Worm (Caenorhabditis elegans) whole organism, L1 larva: ENCODE results near the gene C45G9.6.

Source experiments
- C04F5.9 ChIP-seq: sonication (generic microtip); optimal IDR thresholded peaks from 2 replicates; lab custom pipeline; 2016; ENCODE audit warnings: missing genetic modification characterization, missing compliant biosample characterization
- C16A3.4 ChIP-seq: fragments of 150-350 bp; optimal IDR thresholded peaks from 2 replicates; lab custom pipeline; 2014; ENCODE audit warnings: missing biosample characterization, missing genetic modification characterization
- ama-1 ChIP-seq: fragments of 150-350 bp; optimal IDR thresholded peaks from 2 replicates; lab custom pipeline; 2014
- blmp-1 ChIP-seq: fragments of 150-350 bp; optimal IDR thresholded peaks from 2 replicates; lab custom pipeline; 2014; ENCODE audit warnings: missing biosample characterization, missing genetic modification characterization
- ceh-82 ChIP-seq, 3 experiments: fragments of 150-350 bp in 1 of 3; sonication (generic microtip) in 2 of 3; optimal IDR thresholded peaks; 2 replicates each; lab custom pipeline; 2014 to 2017; ENCODE audit warnings: missing biosample characterization in 3 of 3, missing genetic modification characterization in 3 of 3
- ceh-88 ChIP-seq: fragments of 200-800 bp; sonication (Bioruptor generic); IDR thresholded peaks from 2 replicates; pipeline ENCODE4 v1.3.6; 2022; ENCODE audit warnings: missing genetic modification characterization, missing compliant biosample characterization
- efl-1 ChIP-seq, 4 experiments: fragments of 150-350 bp; optimal IDR thresholded peaks in 3 of 4; peaks in 1 of 4; 1 replicate in 1 of 4; 2 replicates in 3 of 4; lab custom pipeline; 2014; ENCODE audit warnings: missing biosample characterization in 2 of 4, missing genetic modification characterization in 2 of 4, missing genetic modification reagents in 2 of 4
- efl-3 ChIP-seq: fragments of 200-800 bp; sonication (Bioruptor generic); optimal IDR thresholded peaks from 2 replicates; lab custom pipeline; 2018; ENCODE audit warnings: mild to moderate bottlenecking, missing genetic modification characterization, missing compliant biosample characterization
- egl-13 ChIP-seq: sonication (generic microtip); optimal IDR thresholded peaks from 2 replicates; lab custom pipeline; 2016; ENCODE audit warnings: missing genotype, missing genetic modification reagents, missing genetic modification characterization, missing compliant biosample characterization
- egl-27 ChIP-seq, 2 experiments: fragments of 150-350 bp in 1 of 2; sonication (generic microtip); optimal IDR thresholded peaks; 3 replicates each; lab custom pipeline; 2017 to 2018; ENCODE audit warnings: missing biosample characterization in 2 of 2, missing genetic modification characterization in 2 of 2, missing genetic modification reagents in 2 of 2
- elt-2 ChIP-seq: sonication (generic microtip); optimal IDR thresholded peaks from 2 replicates; lab custom pipeline; 2016; ENCODE audit warnings: missing genetic modification characterization, mild to moderate bottlenecking, inconsistent platforms, missing compliant biosample characterization, missing genetic modification reagents
- elt-3 ChIP-seq, 6 experiments: fragments of 150-350 bp in 1 of 6; sonication (generic microtip); optimal IDR thresholded peaks; 2 replicates each; lab custom pipeline; 2017 to 2018; ENCODE audit warnings: missing biosample characterization in 6 of 6, missing genetic modification characterization in 6 of 6, inconsistent platforms in 1 of 6
- fkh-4 ChIP-seq: sonication (generic microtip); optimal IDR thresholded peaks from 2 replicates; lab custom pipeline; 2016; ENCODE audit warnings: missing compliant biosample characterization, missing genetic modification characterization, borderline replicate concordance
- fkh-8 ChIP-seq: sonication (generic microtip); optimal IDR thresholded peaks from 2 replicates; lab custom pipeline; 2016; ENCODE audit warnings: mild to moderate bottlenecking, missing genetic modification characterization, missing compliant biosample characterization
- grh-1 ChIP-seq: fragments of 200-800 bp; sonication (Bioruptor generic); IDR thresholded peaks from 2 replicates; pipeline ENCODE4 v1.3.6; 2022; ENCODE audit warnings: missing genetic modification reagents, missing genetic modification characterization, missing compliant biosample characterization
- irx-1 ChIP-seq: sonication (generic microtip); optimal IDR thresholded peaks from 2 replicates; lab custom pipeline; 2016; ENCODE audit warnings: missing genetic modification characterization, missing compliant biosample characterization
- jun-1 ChIP-seq: fragments of 150-350 bp; optimal IDR thresholded peaks from 2 replicates; lab custom pipeline; 2014; ENCODE audit warnings: missing biosample characterization, missing genetic modification reagents, missing genetic modification characterization
- lin-13 ChIP-seq: fragments of 150-350 bp; optimal IDR thresholded peaks from 2 replicates; lab custom pipeline; 2014; ENCODE audit warnings: missing biosample characterization, missing genetic modification reagents, missing genetic modification characterization
- lin-14 ChIP-seq: fragments of 200-800 bp; sonication (Bioruptor generic); optimal IDR thresholded peaks from 2 replicates; lab custom pipeline; 2018; ENCODE audit warnings: mild to moderate bottlenecking, missing genetic modification characterization, moderate library complexity, missing compliant biosample characterization
- lin-15B ChIP-seq: fragments of 150-350 bp; sonication (generic microtip); optimal IDR thresholded peaks from 3 replicates; lab custom pipeline; 2014; ENCODE audit warnings: missing biosample characterization, missing genetic modification characterization
- lin-35 ChIP-seq, 2 experiments: fragments of 150-350 bp; optimal IDR thresholded peaks; 2 replicates each; lab custom pipeline; 2014; ENCODE audit warnings: missing biosample characterization in 2 of 2, missing genetic modification characterization in 2 of 2, missing genetic modification reagents in 2 of 2
- lin-39 ChIP-seq: fragments of 150-350 bp; optimal IDR thresholded peaks from 2 replicates; lab custom pipeline; 2014; ENCODE audit warnings: missing biosample characterization, missing genetic modification reagents, missing genetic modification characterization
- lsy-2 ChIP-seq, 2 experiments: fragments of 150-350 bp; optimal IDR thresholded peaks; 2 replicates each; lab custom pipeline; 2014; ENCODE audit warnings: missing biosample characterization in 2 of 2, missing genetic modification characterization in 2 of 2
- mdl-1 ChIP-seq, 2 experiments: fragments of 150-350 bp; optimal IDR thresholded peaks; 2 replicates each; lab custom pipeline; 2014 to 2017; ENCODE audit warnings: missing biosample characterization in 2 of 2, missing genetic modification characterization in 2 of 2, inconsistent platforms in 1 of 2
- mep-1 ChIP-seq: fragments of 150-350 bp; optimal IDR thresholded peaks from 2 replicates; lab custom pipeline; 2014; ENCODE audit warnings: missing biosample characterization, missing genetic modification characterization
- nhr-11 ChIP-seq: fragments of 150-350 bp; optimal IDR thresholded peaks from 2 replicates; lab custom pipeline; 2014; ENCODE audit warnings: missing biosample characterization, missing genetic modification characterization
- nhr-19 ChIP-seq: fragments of 200-800 bp; sonication (Bioruptor generic); conservative IDR thresholded peaks from 2 replicates; pipeline ENCODE4 v1.3.6; 2022; ENCODE audit warnings: missing genetic modification characterization, missing compliant biosample characterization
- nhr-20 ChIP-seq: sonication (generic microtip); optimal IDR thresholded peaks from 2 replicates; lab custom pipeline; 2016; ENCODE audit warnings: mild to moderate bottlenecking, missing genetic modification characterization, missing compliant biosample characterization
- nhr-47 ChIP-seq: sonication (generic microtip); optimal IDR thresholded peaks from 2 replicates; lab custom pipeline; 2016; ENCODE audit warnings: mild to moderate bottlenecking, missing genetic modification characterization, moderate library complexity, missing compliant biosample characterization
- nhr-71 ChIP-seq: sonication (generic microtip); optimal IDR thresholded peaks from 2 replicates; lab custom pipeline; 2016; ENCODE audit warnings: mild to moderate bottlenecking, missing genetic modification characterization, moderate library complexity, missing compliant biosample characterization
- nhr-76 ChIP-seq: sonication (generic microtip); optimal IDR thresholded peaks from 2 replicates; lab custom pipeline; 2017; ENCODE audit warnings: missing biosample characterization, missing genetic modification characterization
- nhr-77 ChIP-seq: fragments of 150-350 bp; optimal IDR thresholded peaks from 2 replicates; lab custom pipeline; 2014; ENCODE audit warnings: missing biosample characterization, missing genetic modification characterization
- nhr-84 ChIP-seq: sonication (generic microtip); optimal IDR thresholded peaks from 2 replicates; lab custom pipeline; 2017; ENCODE audit warnings: missing biosample characterization, missing genetic modification characterization
- nhr-85 ChIP-seq: sonication (generic microtip); peaks from one replicate; lab custom pipeline; 2016; ENCODE audit warnings: missing genetic modification characterization, inconsistent platforms, missing compliant biosample characterization
- nhr-90 ChIP-seq: sonication (generic microtip); optimal IDR thresholded peaks from 2 replicates; lab custom pipeline; 2016; ENCODE audit warnings: mild to moderate bottlenecking, missing genetic modification characterization, missing compliant biosample characterization; ENCODE audit not compliant: poor library complexity
- pax-3 ChIP-seq: fragments of 200-800 bp; sonication (Bioruptor generic); optimal IDR thresholded peaks from 2 replicates; lab custom pipeline; 2018; ENCODE audit warnings: mild to moderate bottlenecking, missing genetic modification characterization, moderate library complexity, missing compliant biosample characterization
- rnt-1 ChIP-seq: sonication (generic microtip); optimal IDR thresholded peaks from 2 replicates; lab custom pipeline; 2016; ENCODE audit warnings: mild to moderate bottlenecking, missing genetic modification characterization, moderate library complexity, missing compliant biosample characterization
- skn-1 ChIP-seq: fragments of 150-350 bp; optimal IDR thresholded peaks from 2 replicates; lab custom pipeline; 2014; ENCODE audit warnings: missing biosample characterization, missing genetic modification characterization
- snpc-4 ChIP-seq: fragments of 150-350 bp; optimal IDR thresholded peaks from 2 replicates; lab custom pipeline; 2014; ENCODE audit warnings: missing biosample characterization, missing genetic modification characterization
- snu-23 ChIP-seq: sonication (generic microtip); optimal IDR thresholded peaks from 2 replicates; lab custom pipeline; 2016; ENCODE audit warnings: missing genetic modification characterization, missing compliant biosample characterization
- sptf-1 ChIP-seq: fragments of 150-350 bp; optimal IDR thresholded peaks from 2 replicates; lab custom pipeline; 2014; ENCODE audit warnings: missing biosample characterization, missing genetic modification characterization
- sup-37 ChIP-seq: fragments of 200-800 bp; sonication (Bioruptor generic); optimal IDR thresholded peaks from 2 replicates; lab custom pipeline; 2018; ENCODE audit warnings: mild to moderate bottlenecking, missing genetic modification characterization, missing compliant biosample characterization
- swsn-7 ChIP-seq: sonication (generic microtip); optimal IDR thresholded peaks from 2 replicates; lab custom pipeline; 2016; ENCODE audit warnings: missing genetic modification characterization, missing compliant biosample characterization
- tbx-2 ChIP-seq: sonication (generic microtip); optimal IDR thresholded peaks from 2 replicates; lab custom pipeline; 2016; ENCODE audit warnings: missing genetic modification characterization, missing compliant biosample characterization
- tlp-1 ChIP-seq: fragments of 150-350 bp; optimal IDR thresholded peaks from 2 replicates; lab custom pipeline; 2014; ENCODE audit warnings: missing biosample characterization, missing genetic modification characterization
- unc-130 ChIP-seq: fragments of 150-350 bp; optimal IDR thresholded peaks from 2 replicates; lab custom pipeline; 2017; ENCODE audit warnings: missing biosample characterization, missing genetic modification characterization, inconsistent platforms
- xbp-1 ChIP-seq: sonication (generic microtip); optimal IDR thresholded peaks from 2 replicates; lab custom pipeline; 2016; ENCODE audit warnings: missing genetic modification characterization, missing compliant biosample characterization
- ztf-4 ChIP-seq: fragments of 150-350 bp; optimal IDR thresholded peaks from 2 replicates; lab custom pipeline; 2014; ENCODE audit warnings: missing biosample characterization, missing genetic modification characterization

C45G9.6 gene

ce11 chrIII:5077150-5077814 is 41.0 kb downstream of the C45G9.6 start, which contains the start of gene alh-1 (continued):
- TF ChIP-seq nhr-20 (tag; lab: Kevin White, UChicago), result peak; percentile 57
- TF ChIP-seq ama-1 (lab: Kevin White, UChicago), result no peak
- no peak for TF ChIP-seq tlp-1
- TF ChIP-seq C16A3.4 (tag; lab: Kevin White, UChicago), result no peak
- TF ChIP-seq fkh-4 (tag; lab: Kevin White, UChicago), result no peak
- TF ChIP-seq sup-37 (GFP tag; lab: Kevin White, UChicago), result no peak
- TF ChIP-seq jun-1, result no peak
- no peak for TF ChIP-seq egl-27 (tag; optimal IDR thresholded peaks at IDR 0.05; lab: Kevin White, UChicago)
- TF ChIP-seq nhr-47 (tag; lab: Kevin White, UChicago), result no peak
- TF ChIP-seq rnt-1 (tag; lab: Kevin White, UChicago), result no peak
- TF ChIP-seq nhr-71 (tag; lab: Kevin White, UChicago), result peak; percentile 43
- peak; percentile 39 for TF ChIP-seq blmp-1 (tag; lab: Kevin White, UChicago)
- peak; percentile 48 for TF ChIP-seq elt-2 (tag; lab: Kevin White, UChicago)
- peak; percentile 49 for TF ChIP-seq nhr-19
- no peak for TF ChIP-seq lin-15B (tag; lab: Kevin White, UChicago)
- no peak for TF ChIP-seq nhr-90
- no peak for TF ChIP-seq ceh-88 (GFP tag; lab: Robert Waterston, UW)
- TF ChIP-seq sptf-1 (tag; lab: Kevin White, UChicago), result no peak
- no peak for TF ChIP-seq lin-13 (GFP tag; lab: Kevin White, UChicago)

ce11 chrIII:5078062-5078461 is 41.8 kb downstream of the C45G9.6 start:
- TF ChIP-seq ceh-82 (tag; optimal IDR thresholded peaks at IDR 0.05; lab: Kevin White, UChicago) (peak in 1 of 3 experiments; percentile 11), lin-35 (GFP tag; optimal IDR thresholded peaks at IDR 0.05; lab: Kevin White, UChicago) (peak; percentile 3 to 83), swsn-7 (tag; lab: Kevin White, UChicago) (peak; percentile 49), elt-3 (tag; optimal IDR thresholded peaks at IDR 0.05; lab: Kevin White, UChicago) (peak in 3 of 6 experiments; percentile 18 to 95 (median 72)), elt-2 (tag; lab: Kevin White, UChicago) (peak; percentile 86), sptf-1 (tag; lab: Kevin White, UChicago) (no peak), mep-1 (peak; percentile 43), lin-13 (GFP tag; lab: Kevin White, UChicago) (no peak), C04F5.9 (tag; lab: Kevin White, UChicago) (peak; percentile 13), pax-3 (no peak), tbx-2 (tag; lab: Kevin White, UChicago) (peak; percentile 86), rnt-1 (tag; lab: Kevin White, UChicago) (peak; percentile 60), efl-3 (GFP tag; lab: Kevin White, UChicago) (no peak), egl-27 (tag; optimal IDR thresholded peaks at IDR 0.05; lab: Kevin White, UChicago) (no peak), lin-39 (tag; lab: Kevin White, UChicago) (no peak), nhr-85 (peak; percentile 90), efl-1 (optimal IDR thresholded peaks at IDR 0.05; lab: Kevin White, UChicago) (peak; percentile 9 to 38), efl-1 (GFP tag; optimal IDR thresholded peaks at IDR 0.05 in 1 of 2; lab: Kevin White, UChicago) (peak; percentile 27 to 91), ztf-4 (tag; lab: Kevin White, UChicago) (peak; percentile 25), grh-1 (GFP tag; lab: Robert Waterston, UW) (peak; percentile 42; the same call in 1 of the 2 replicates), nhr-19 (peak; percentile 97), lin-14 (peak; percentile 94), nhr-11 (tag; lab: Kevin White, UChicago) (peak; percentile 32), skn-1 (tag; lab: Kevin White, UChicago) (peak; percentile 90), snu-23 (GFP tag; lab: Kevin White, UChicago) (peak; percentile 87), egl-13 (tag; lab: Kevin White, UChicago) (no peak), nhr-90 (peak; percentile 90), mdl-1 (tag; optimal IDR thresholded peaks at IDR 0.05; lab: Kevin White, UChicago) (peak in 1 of 2 experiments; percentile 97), lsy-2 (tag; optimal IDR thresholded peaks at IDR 0.05; lab: Kevin White, UChicago) (peak; percentile 46 to 60), irx-1 (tag; lab: Kevin White, UChicago) (peak; percentile 41), snpc-4 (tag; lab: Kevin White, UChicago) (peak; percentile 53), C16A3.4 (tag; lab: Kevin White, UChicago) (peak; percentile 68), nhr-76 (tag; lab: Kevin White, UChicago) (no peak), blmp-1 (tag; lab: Kevin White, UChicago) (peak; percentile 44), xbp-1 (tag; lab: Kevin White, UChicago) (peak; percentile 23), fkh-8 (peak; percentile 8), jun-1 (peak; percentile 44), nhr-47 (tag; lab: Kevin White, UChicago) (peak; percentile 80), nhr-71 (tag; lab: Kevin White, UChicago) (peak; percentile 94), unc-130 (tag; lab: Kevin White, UChicago) (peak; percentile 90), nhr-77 (tag; lab: Kevin White, UChicago) (peak; percentile 45), nhr-84 (tag; lab: Kevin White, UChicago) (no peak)
